Worm (Caenorhabditis elegans) whole organism, mixed stage, embryonic: ENCODE measurements around the gene C10G8.2.
A peak's percentile ranks its signal among the peaks of the same experiment; 100 is the strongest.

Experiments
- M03D4.4 ChIP-seq: sonication (generic microtip); optimal IDR thresholded peaks from 2 replicates; lab custom pipeline; 2017; ENCODE audit warnings: mild to moderate bottlenecking, missing genetic modification characterization, missing compliant biosample characterization
- bed-3 ChIP-seq: fragments of 200-800 bp; sonication (Bioruptor generic); optimal IDR thresholded peaks from 3 replicates; lab custom pipeline; 2018; ENCODE audit warnings: mild to moderate bottlenecking, missing genetic modification characterization, moderate library complexity, missing compliant biosample characterization
- blmp-1 ChIP-seq: fragments of 150-350 bp; optimal IDR thresholded peaks from 2 replicates; lab custom pipeline; 2014; ENCODE audit warnings: missing biosample characterization, missing genetic modification characterization
- ceh-39 ChIP-seq: fragments of 150-350 bp; optimal IDR thresholded peaks from 2 replicates; lab custom pipeline; 2014; ENCODE audit warnings: missing biosample characterization, missing genetic modification characterization
- ceh-43 ChIP-seq: fragments of 200-800 bp; sonication (Bioruptor generic); optimal IDR thresholded peaks from 2 replicates; lab custom pipeline; 2018; ENCODE audit warnings: mild to moderate bottlenecking, missing genetic modification characterization, moderate library complexity, missing compliant biosample characterization
- ceh-83 ChIP-seq: fragments of 200-800 bp; sonication (Bioruptor generic); optimal IDR thresholded peaks from 2 replicates; lab custom pipeline; 2018; ENCODE audit warnings: mild to moderate bottlenecking, missing genetic modification characterization, missing compliant biosample characterization
- ces-1 ChIP-seq: fragments of 150-350 bp; optimal IDR thresholded peaks from 2 replicates; lab custom pipeline; 2014; ENCODE audit warnings: missing biosample characterization, missing genetic modification reagents, missing genetic modification characterization
- drap-1 ChIP-seq: fragments of 200-800 bp; sonication (Bioruptor generic); optimal IDR thresholded peaks from 3 replicates; lab custom pipeline; 2018; ENCODE audit warnings: mild to moderate bottlenecking, missing genetic modification characterization, missing compliant biosample characterization
- elt-1 ChIP-seq: sonication (generic microtip); optimal IDR thresholded peaks from 2 replicates; lab custom pipeline; 2017; ENCODE audit warnings: missing genetic modification characterization, mild to moderate bottlenecking, missing compliant biosample characterization, antibody characterized with exemption, moderate library complexity, borderline replicate concordance; ENCODE audit not compliant: insufficient read depth
- elt-3 ChIP-seq: fragments of 150-350 bp; optimal IDR thresholded peaks from 2 replicates; lab custom pipeline; 2014; ENCODE audit warnings: missing biosample characterization, missing genetic modification characterization
- flh-1 ChIP-seq: fragments of 200-800 bp; sonication (Bioruptor generic); optimal IDR thresholded peaks from 2 replicates; lab custom pipeline; 2018; ENCODE audit warnings: mild to moderate bottlenecking, missing genetic modification characterization, moderate library complexity, missing compliant biosample characterization
- ham-2 ChIP-seq: fragments of 200-800 bp; sonication (Bioruptor generic); optimal IDR thresholded peaks from 2 replicates; lab custom pipeline; 2018; ENCODE audit warnings: mild to moderate bottlenecking, missing genetic modification characterization, missing compliant biosample characterization
- lin-13 ChIP-seq: fragments of 150-350 bp; optimal IDR thresholded peaks from 2 replicates; lab custom pipeline; 2014; ENCODE audit warnings: missing biosample characterization, missing genetic modification characterization
- lin-32 ChIP-seq: fragments of 200-800 bp; sonication (Bioruptor generic); optimal IDR thresholded peaks from 2 replicates; lab custom pipeline; 2018; ENCODE audit warnings: mild to moderate bottlenecking, missing genetic modification characterization, missing compliant biosample characterization
- lsy-2 ChIP-seq: fragments of 150-350 bp; optimal IDR thresholded peaks from 2 replicates; lab custom pipeline; 2014; ENCODE audit warnings: missing biosample characterization, missing genetic modification characterization
- mab-5 ChIP-seq: fragments of 150-350 bp; optimal IDR thresholded peaks from 2 replicates; lab custom pipeline; 2014; ENCODE audit warnings: missing biosample characterization, missing genetic modification characterization
- mep-1 ChIP-seq: fragments of 150-350 bp; optimal IDR thresholded peaks from 2 replicates; lab custom pipeline; 2017; ENCODE audit warnings: missing biosample characterization, missing genetic modification reagents, missing genetic modification characterization, inconsistent platforms
- mls-2 ChIP-seq: sonication (generic microtip); optimal IDR thresholded peaks from 2 replicates; lab custom pipeline; 2016; ENCODE audit warnings: mild to moderate bottlenecking, missing genetic modification characterization, moderate library complexity, missing compliant biosample characterization
- nhr-2 ChIP-seq: fragments of 150-350 bp; optimal IDR thresholded peaks from 2 replicates; lab custom pipeline; 2014; ENCODE audit warnings: missing biosample characterization, missing genetic modification characterization
- nhr-237 ChIP-seq: fragments of 150-350 bp; optimal IDR thresholded peaks from 2 replicates; lab custom pipeline; 2014; ENCODE audit warnings: missing biosample characterization, missing genetic modification characterization
- nhr-28 ChIP-seq: fragments of 150-350 bp; optimal IDR thresholded peaks from 2 replicates; lab custom pipeline; 2014; ENCODE audit warnings: missing biosample characterization, missing genetic modification characterization
- nhr-76 ChIP-seq: sonication (generic microtip); optimal IDR thresholded peaks from 2 replicates; lab custom pipeline; 2017; ENCODE audit warnings: missing biosample characterization, missing genetic modification characterization
- pha-4 ChIP-seq: fragments of 150-350 bp; optimal IDR thresholded peaks from 2 replicates; lab custom pipeline; 2018; ENCODE audit warnings: missing biosample characterization, missing genetic modification reagents, missing genetic modification characterization
- sem-2 ChIP-seq: fragments of 200-800 bp; sonication (Bioruptor generic); optimal IDR thresholded peaks from 2 replicates; lab custom pipeline; 2018; ENCODE audit warnings: mild to moderate bottlenecking, missing genetic modification characterization, missing compliant biosample characterization
- snpc-4 ChIP-seq: fragments of 150-350 bp; optimal IDR thresholded peaks from 2 replicates; lab custom pipeline; 2014; ENCODE audit warnings: missing biosample characterization, missing genetic modification characterization
- sptf-1 ChIP-seq: sonication (generic microtip); optimal IDR thresholded peaks from 2 replicates; lab custom pipeline; 2017; ENCODE audit warnings: mild to moderate bottlenecking, missing genetic modification characterization, moderate library complexity, missing compliant biosample characterization
- tbx-8 ChIP-seq: fragments of 200-800 bp; sonication (Bioruptor generic); optimal IDR thresholded peaks from 2 replicates; lab custom pipeline; 2018; ENCODE audit warnings: mild to moderate bottlenecking, missing genetic modification characterization, moderate library complexity, missing compliant biosample characterization
- unc-120 ChIP-seq: sonication (generic microtip); optimal IDR thresholded peaks from 2 replicates; lab custom pipeline; 2017; ENCODE audit warnings: missing genetic modification characterization, missing compliant biosample characterization; ENCODE audit not compliant: poor library complexity, severe bottlenecking
- unc-39 ChIP-seq: fragments of 150-350 bp; optimal IDR thresholded peaks from 2 replicates; lab custom pipeline; 2014; ENCODE audit warnings: missing biosample characterization, missing genetic modification characterization
- unc-62 ChIP-seq: fragments of 150-350 bp; optimal IDR thresholded peaks from 2 replicates; lab custom pipeline; 2014; ENCODE audit warnings: missing biosample characterization, missing genetic modification reagents, missing genetic modification characterization
- zip-8 ChIP-seq: fragments of 150-350 bp; optimal IDR thresholded peaks from 2 replicates; lab custom pipeline; 2014; ENCODE audit warnings: missing biosample characterization, missing genetic modification characterization
- ztf-11 ChIP-seq: fragments of 150-350 bp; optimal IDR thresholded peaks from 2 replicates; lab custom pipeline; 2014; ENCODE audit warnings: missing biosample characterization, missing genetic modification characterization

C10G8.2 gene

ce11 chrV:5329677-5330266 is 15.6 kb downstream of the C10G8.2 start:
- TF ChIP-seq tbx-8 (GFP tag; lab: Kevin White, UChicago) (no peak), lin-13 (tag; lab: Kevin White, UChicago) (no peak), snpc-4 (tag; lab: Kevin White, UChicago) (no peak), elt-1 (tag; lab: Kevin White, UChicago) (no peak), pha-4 (tag; lab: Kevin White, UChicago) (no peak), nhr-28 (no peak), nhr-2 (tag; lab: Kevin White, UChicago) (no peak), unc-120 (peak; percentile 55), ceh-83 (GFP tag; lab: Kevin White, UChicago) (no peak), blmp-1 (tag; lab: Kevin White, UChicago) (no peak), sptf-1 (tag; lab: Kevin White, UChicago) (peak; percentile 63), M03D4.4 (tag; lab: Kevin White, UChicago) (no peak)
- TF ChIP-seq, all 35 proteins: peak for 2

ce11 chrV:5330967-5331366 is 16.8 kb downstream of the C10G8.2 start, which contains the start of gene srg-26:
Gene srg-26, plus strand, starts transcription at chrV:5331267.
- TF ChIP-seq sptf-1 (tag; lab: Kevin White, UChicago) = no peak
- TF ChIP-seq lsy-2 (tag; lab: Kevin White, UChicago) = no peak
- TF ChIP-seq ceh-39 (tag; lab: Kevin White, UChicago) = no peak
- TF ChIP-seq lin-13 (tag; lab: Kevin White, UChicago) = no peak
- no peak for TF ChIP-seq M03D4.4 (tag; lab: Kevin White, UChicago)
- no peak for TF ChIP-seq nhr-237 (tag; lab: Kevin White, UChicago)
- TF ChIP-seq ces-1 (GFP tag; lab: Kevin White, UChicago) = no peak
- TF ChIP-seq mls-2 (tag; lab: Kevin White, UChicago) = no peak
- TF ChIP-seq ceh-43 (GFP tag; lab: Kevin White, UChicago) = no peak
- TF ChIP-seq nhr-76 (tag; lab: Kevin White, UChicago) = no peak
- TF ChIP-seq mab-5 (tag; lab: Kevin White, UChicago) = no peak
- no peak for TF ChIP-seq elt-3 (tag; lab: Kevin White, UChicago)
- TF ChIP-seq mep-1 (tag; lab: Kevin White, UChicago) = no peak
- TF ChIP-seq bed-3 = no peak
- TF ChIP-seq pha-4 (tag; lab: Kevin White, UChicago) = no peak
- TF ChIP-seq lin-32 (GFP tag; lab: Kevin White, UChicago) = no peak
- TF ChIP-seq ztf-11 (tag; lab: Kevin White, UChicago) = no peak
- no peak for TF ChIP-seq unc-120
- TF ChIP-seq tbx-8 (GFP tag; lab: Kevin White, UChicago) = no peak
- TF ChIP-seq, all 35 proteins: peak for 0

- TF ChIP-seq sem-2 (GFP tag; lab: Kevin White, UChicago) (no peak), sptf-1 (tag; lab: Kevin White, UChicago) (no peak), mls-2 (tag; lab: Kevin White, UChicago) (no peak), zip-8 (tag; lab: Kevin White, UChicago) (no peak), bed-3 (no peak)
Observed at ce11 chrV:5334588-5334987, 20.4 kb downstream of the C10G8.2 start, which contains the start of gene srg-28. Gene srg-28, plus strand, starts transcription at chrV:5334888.

- no peak for TF ChIP-seq unc-39 (tag; lab: Kevin White, UChicago)
- no peak for TF ChIP-seq blmp-1 (tag; lab: Kevin White, UChicago)
- no peak for TF ChIP-seq unc-62 (GFP tag; lab: Kevin White, UChicago)
- no peak for TF ChIP-seq nhr-76 (tag; lab: Kevin White, UChicago)
- no peak for TF ChIP-seq bed-3
Observed at ce11 chrV:5336884-5337283, 22.7 kb downstream of the C10G8.2 start, which contains the start of gene srg-29. Gene srg-29, plus strand, starts transcription at chrV:5337184.

ce11 chrV:5339497-5339896 is 25.3 kb downstream of the C10G8.2 start, which contains the start of gene srg-27:
Gene srg-27, plus strand, starts transcription at chrV:5339797.
- TF ChIP-seq flh-1 (GFP tag; lab: Kevin White, UChicago) (no peak), lin-32 (GFP tag; lab: Kevin White, UChicago) (no peak), ceh-43 (GFP tag; lab: Kevin White, UChicago) (no peak), sptf-1 (tag; lab: Kevin White, UChicago) (no peak), ztf-11 (tag; lab: Kevin White, UChicago) (no peak), ham-2 (GFP tag; lab: Kevin White, UChicago) (no peak), lsy-2 (tag; lab: Kevin White, UChicago) (no peak), nhr-2 (tag; lab: Kevin White, UChicago) (no peak), mep-1 (tag; lab: Kevin White, UChicago) (no peak), nhr-28 (no peak), mab-5 (tag; lab: Kevin White, UChicago) (no peak), zip-8 (tag; lab: Kevin White, UChicago) (no peak), elt-1 (tag; lab: Kevin White, UChicago) (no peak), ceh-39 (tag; lab: Kevin White, UChicago) (no peak), drap-1 (GFP tag; lab: Kevin White, UChicago) (no peak)
- TF ChIP-seq, all 35 proteins: peak for 0
